Worm (Caenorhabditis elegans) whole organism, L1 larva: ENCODE data around the gene tpst-1.
A peak's percentile ranks its signal among the peaks of the same experiment; 100 is the strongest.

Experiments used
- alr-1 ChIP-seq: fragments of 200-800 bp; sonication (Bioruptor generic); optimal IDR thresholded peaks from 2 replicates; lab custom pipeline; 2018; ENCODE audit warnings: borderline replicate concordance, mild to moderate bottlenecking, missing genetic modification characterization, missing compliant biosample characterization
- aly-2 ChIP-seq: fragments of 150-350 bp; optimal IDR thresholded peaks from 2 replicates; lab custom pipeline; 2014; ENCODE audit warnings: missing biosample characterization, missing genetic modification characterization
- ceh-63 ChIP-seq: fragments of 200-800 bp; sonication (Bioruptor generic); optimal IDR thresholded peaks from 2 replicates; lab custom pipeline; 2018; ENCODE audit warnings: mild to moderate bottlenecking, missing genetic modification characterization, missing compliant biosample characterization
- dpl-1 ChIP-seq, 3 experiments: fragments of 150-350 bp in 2 of 3; sonication (generic microtip) in 1 of 3; optimal IDR thresholded peaks; 2 replicates each; lab custom pipeline; 2014 to 2017; ENCODE audit warnings: missing biosample characterization in 3 of 3, missing genetic modification characterization in 3 of 3, missing genetic modification reagents in 3 of 3
- mdl-1 ChIP-seq, 2 experiments: fragments of 150-350 bp; optimal IDR thresholded peaks; 2 replicates each; lab custom pipeline; 2014 to 2017; ENCODE audit warnings: missing biosample characterization in 2 of 2, missing genetic modification characterization in 2 of 2, inconsistent platforms in 1 of 2
- snpc-4 ChIP-seq: fragments of 150-350 bp; optimal IDR thresholded peaks from 2 replicates; lab custom pipeline; 2014; ENCODE audit warnings: missing biosample characterization, missing genetic modification characterization
- ztf-11 ChIP-seq, 2 experiments: sonication (generic microtip); optimal IDR thresholded peaks; 2 replicates each; lab custom pipeline; 2016 to 2017; ENCODE audit warnings: missing genetic modification characterization in 2 of 2, missing biosample characterization in 1 of 2, missing compliant biosample characterization in 1 of 2
- ztf-4 ChIP-seq: fragments of 150-350 bp; optimal IDR thresholded peaks from 2 replicates; lab custom pipeline; 2014; ENCODE audit warnings: missing biosample characterization, missing genetic modification characterization

- TF ChIP-seq snpc-4 (tag; lab: Kevin White, UChicago), result peak; percentile 70
- no peak for TF ChIP-seq alr-1 (tag; lab: Kevin White, UChicago)
- no peak for TF ChIP-seq aly-2 (tag; lab: Kevin White, UChicago)
- TF ChIP-seq ceh-63, result no peak
- TF ChIP-seq dpl-1 (GFP tag; optimal IDR thresholded peaks at IDR 0.05; lab: Kevin White, UChicago), result peak; percentile 70 to 73 (median 72)
- TF ChIP-seq ztf-11 (tag; optimal IDR thresholded peaks at IDR 0.05; lab: Kevin White, UChicago), result peak in 1 of 2 experiments; percentile 79
- peak; percentile 87 for TF ChIP-seq ztf-4 (tag; lab: Kevin White, UChicago)
- TF ChIP-seq mdl-1 (tag; optimal IDR thresholded peaks at IDR 0.05; lab: Kevin White, UChicago), result peak in 1 of 2 experiments; percentile 98
These were observed 53.7 kb downstream of the tpst-1 start, which contains the start of gene epc-1 for ce11 chrIII:12608220-12608958.
